Fruit fly (Drosophila melanogaster) Kc167 (cell line): Measurements from ENCODE around the gene CG13055.

Experiments used
- Myc ChIP-seq: fragments of >200 bp; optimal IDR thresholded peaks from 2 replicates; lab custom pipeline; 2017; ENCODE audit warnings: missing external identifiers
- Sin3A ChIP-seq: fragments of >200 bp; optimal IDR thresholded peaks from 2 replicates; lab custom pipeline; 2018; ENCODE audit warnings: missing external identifiers
- h ChIP-seq: fragments of >200 bp; optimal IDR thresholded peaks from 3 replicates; lab custom pipeline; 2018; ENCODE audit warnings: missing external identifiers
- insv ChIP-seq: fragments of >200 bp; optimal IDR thresholded peaks from 3 replicates; lab custom pipeline; 2018; ENCODE audit warnings: missing external identifiers
- psq ChIP-seq: fragments of >200 bp; optimal IDR thresholded peaks from 2 replicates; lab custom pipeline; 2017; ENCODE audit warnings: missing external identifiers
- ttk ChIP-seq: sonication (Bioruptor generic); optimal IDR thresholded peaks from 2 replicates; lab custom pipeline; 2017; ENCODE audit warnings: missing external identifiers

Gene CG13055

dm6 chr3L:16261505-16261904, 9.3 kb upstream of the CG13055 start, which contains the start of gene CG34247:
CG34247 (minus strand) TSS chr3L:16261605.
- TF ChIP-seq Myc (lab: Kevin White, UChicago) (no peak), ttk (lab: Kevin White, UChicago) (no peak), psq (lab: Kevin White, UChicago) (no peak), insv (no peak), Sin3A (lab: Kevin White, UChicago) (no peak), h (lab: Kevin White, UChicago) (no peak)

DNA sequence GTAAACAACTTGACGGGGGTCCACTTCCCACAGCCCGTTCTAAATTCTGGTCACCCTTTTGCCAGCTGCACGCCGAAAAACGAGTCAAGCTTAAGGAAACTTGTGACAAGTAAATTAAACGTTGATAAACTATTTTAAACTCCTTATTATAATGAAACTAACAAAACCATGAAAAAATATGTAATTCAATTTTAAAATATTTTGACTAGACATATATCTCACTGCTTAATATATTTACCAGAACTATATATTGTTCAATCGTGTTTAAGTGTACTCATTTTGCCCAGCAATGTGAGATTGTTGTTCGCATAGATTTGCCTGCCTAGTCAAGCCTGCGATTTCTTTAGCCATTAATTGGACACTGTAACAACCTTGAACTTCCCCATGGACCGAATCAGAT, 7.4 kb upstream of the CG13055 start, which contains the start of gene CG13053:
CG13053 (minus strand) TSS at position 171 of the 400 bp plus-strand sequence.
- TF ChIP-seq Sin3A (lab: Kevin White, UChicago): no peak
- TF ChIP-seq h (lab: Kevin White, UChicago): no peak
- no peak for TF ChIP-seq Myc (lab: Kevin White, UChicago)
- no peak for TF ChIP-seq psq (lab: Kevin White, UChicago)
- TF ChIP-seq insv: no peak
- no peak for TF ChIP-seq ttk (lab: Kevin White, UChicago)

DNA sequence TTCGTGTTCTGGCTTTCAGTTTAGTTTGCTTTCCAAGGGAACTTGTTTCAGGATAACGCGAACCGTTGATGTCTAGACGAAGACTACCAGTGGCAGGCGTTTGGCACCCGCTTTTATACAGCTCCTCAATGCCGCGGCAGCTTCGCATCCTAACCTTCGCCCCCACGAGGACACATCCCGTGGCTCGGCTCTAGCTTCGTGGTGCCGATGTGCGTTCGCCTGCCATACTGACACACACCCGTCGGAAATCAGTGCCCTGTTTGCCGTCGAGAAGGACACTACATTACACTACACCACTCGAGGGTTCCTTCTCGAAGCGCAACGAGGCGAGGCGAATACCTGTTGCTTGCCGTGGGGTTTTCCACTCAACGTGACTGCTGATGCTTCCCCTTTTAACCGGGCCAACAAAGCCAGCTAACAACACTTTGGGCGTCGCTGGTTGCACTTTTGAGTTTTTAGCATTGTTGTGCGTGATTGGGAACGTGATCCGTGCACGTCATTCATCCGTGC, 5.0 kb upstream of the CG13055 start, which contains the start of gene CG13054:
CG13054 (minus strand) TSS at position 74 of the 510 bp plus-strand sequence.
- no peak for TF ChIP-seq ttk (lab: Kevin White, UChicago)
- TF ChIP-seq Myc (lab: Kevin White, UChicago): no peak
- TF ChIP-seq Sin3A (lab: Kevin White, UChicago): no peak
- TF ChIP-seq psq (lab: Kevin White, UChicago): no peak
- TF ChIP-seq h (lab: Kevin White, UChicago): no peak
- TF ChIP-seq insv: no peak

dm6 chr3L:16241296-16241695, 10.9 kb downstream of the CG13055 start:
- TF ChIP-seq Sin3A (lab: Kevin White, UChicago) (no peak), insv (no peak), Myc (lab: Kevin White, UChicago) (no peak), h (lab: Kevin White, UChicago) (no peak), psq (lab: Kevin White, UChicago) (no peak), ttk (lab: Kevin White, UChicago) (no peak)

- TF ChIP-seq Myc (lab: Kevin White, UChicago) (no peak), h (lab: Kevin White, UChicago) (no peak), psq (lab: Kevin White, UChicago) (no peak), insv (no peak), ttk (lab: Kevin White, UChicago) (no peak), Sin3A (lab: Kevin White, UChicago) (no peak)
These were observed 18.2 kb downstream of the CG13055 start for dm6 chr3L:16233850-16234494.

DNA sequence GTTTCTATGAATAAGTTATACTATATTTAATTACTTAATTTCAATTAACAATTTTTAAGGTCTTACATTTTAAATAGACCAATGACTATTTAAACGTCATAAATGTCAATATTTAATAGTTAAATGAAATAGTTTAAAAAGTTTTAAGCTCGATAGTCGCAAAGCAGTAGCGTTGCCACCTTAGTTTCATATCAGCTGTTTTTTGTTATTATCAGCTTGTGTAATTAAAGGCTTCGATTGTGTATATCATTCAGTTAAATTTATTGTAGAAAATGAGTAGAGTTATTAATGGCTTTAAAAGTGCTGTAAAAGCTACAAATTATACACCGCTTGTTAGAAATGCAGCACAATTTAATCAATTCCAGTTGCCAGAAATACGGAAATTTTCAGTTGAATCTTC, 19.2 kb downstream of the CG13055 start, which contains the start of gene Hsc20:
Hsc20 (plus strand) TSS at position 204 of the 400 bp plus-strand sequence.
- TF ChIP-seq Sin3A (lab: Kevin White, UChicago): no peak

- TF ChIP-seq Myc (lab: Kevin White, UChicago) (no peak), Sin3A (lab: Kevin White, UChicago) (no peak), insv (no peak), ttk (lab: Kevin White, UChicago) (no peak), h (lab: Kevin White, UChicago) (no peak), psq (lab: Kevin White, UChicago) (no peak)
These were observed 20.3 kb downstream of the CG13055 start, which contains the start of the genes PDCD-5 and MED10 for dm6 chr3L:16231857-16232256. PDCD-5 (minus strand) TSS chr3L:16232038. MED10 (plus strand) TSS chr3L:16232084.

- TF ChIP-seq insv (no peak), ttk (lab: Kevin White, UChicago) (no peak), Sin3A (lab: Kevin White, UChicago) (no peak), Myc (lab: Kevin White, UChicago) (no peak)
These were observed 23.4 kb downstream of the CG13055 start, which contains the start of gene Tmx3 for dm6 chr3L:16228659-16229205. Tmx3 (plus strand) TSS chr3L:16229100.

DNA sequence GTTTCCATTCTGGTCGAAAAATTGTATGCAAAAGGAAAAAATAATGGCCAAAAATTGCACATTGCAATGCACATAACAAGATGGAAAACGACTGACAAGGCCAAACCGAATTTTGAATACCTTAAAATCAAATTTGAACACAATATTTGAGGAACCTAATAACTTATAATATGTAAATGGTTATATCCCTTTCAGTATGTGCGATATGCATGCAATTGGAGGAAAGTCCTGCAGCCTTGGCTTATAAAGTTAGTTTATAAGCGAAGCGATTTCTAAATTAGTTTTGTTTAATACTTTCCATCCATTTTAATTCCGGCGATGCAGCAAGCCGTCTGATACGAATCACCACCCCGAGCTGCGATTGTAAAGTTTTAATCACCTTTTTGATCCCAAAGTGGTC, 27.0 kb downstream of the CG13055 start:
- TF ChIP-seq Sin3A (lab: Kevin White, UChicago) (no peak), psq (lab: Kevin White, UChicago) (no peak), insv (no peak), ttk (lab: Kevin White, UChicago) (no peak)

DNA sequence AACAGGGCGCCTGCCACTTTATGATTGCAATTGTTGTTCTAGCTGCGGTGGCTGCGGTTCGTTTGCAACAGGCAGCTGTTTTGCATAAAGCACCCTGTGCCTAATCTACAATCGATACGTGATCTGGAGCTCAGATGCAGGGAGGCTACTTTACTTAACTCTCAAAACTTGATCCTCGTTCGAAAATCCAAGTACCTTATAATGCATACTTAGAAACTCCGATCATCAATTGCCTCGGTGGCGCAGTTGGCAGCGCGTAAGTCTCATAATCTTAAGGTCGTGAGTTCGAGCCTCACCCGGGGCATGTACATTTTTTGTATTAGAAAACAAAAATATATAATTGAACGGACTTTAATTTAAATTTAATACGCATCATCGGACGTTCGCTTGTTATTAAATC, 30.4 kb downstream of the CG13055 start:
- TF ChIP-seq insv (no peak), Sin3A (lab: Kevin White, UChicago) (no peak), Myc (lab: Kevin White, UChicago) (no peak), ttk (lab: Kevin White, UChicago) (no peak), psq (lab: Kevin White, UChicago) (no peak), h (lab: Kevin White, UChicago) (no peak)

DNA sequence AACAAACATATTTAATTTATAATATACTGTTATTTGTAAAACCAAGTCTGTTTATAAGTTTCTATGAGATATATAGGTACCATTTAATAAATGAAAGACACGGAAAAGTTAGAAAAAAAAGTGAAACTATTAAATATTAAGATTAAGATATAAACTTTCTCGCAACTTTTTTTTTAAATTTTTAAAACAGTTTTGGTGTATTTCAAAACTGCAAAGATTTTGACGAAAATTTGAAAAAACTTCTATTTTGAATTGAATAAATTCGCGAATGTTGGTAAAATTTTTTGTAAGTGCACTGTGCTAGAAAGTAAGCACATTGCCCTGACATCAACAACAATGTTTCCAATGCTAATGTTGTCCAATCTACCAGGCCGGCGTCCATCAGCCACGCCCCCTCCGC, 30.9 kb downstream of the CG13055 start:
- TF ChIP-seq ttk (lab: Kevin White, UChicago) (no peak), Sin3A (lab: Kevin White, UChicago) (no peak), Myc (lab: Kevin White, UChicago) (no peak), h (lab: Kevin White, UChicago) (no peak), insv (no peak), psq (lab: Kevin White, UChicago) (no peak)

dm6 chr3L:16217935-16218334, 34.2 kb downstream of the CG13055 start:
- no peak for TF ChIP-seq Sin3A (lab: Kevin White, UChicago)
- TF ChIP-seq insv: no peak
- TF ChIP-seq psq (lab: Kevin White, UChicago): no peak
- no peak for TF ChIP-seq h (lab: Kevin White, UChicago)
- TF ChIP-seq ttk (lab: Kevin White, UChicago): no peak
